Worm (Caenorhabditis elegans) whole organism, mixed stage, embryonic: Measurements from ENCODE around the gene Y42G9A.1.

Experiments used
- mab-5 ChIP-seq: fragments of 150-350 bp; optimal IDR thresholded peaks from 2 replicates; lab custom pipeline; 2014; ENCODE audit warnings: missing biosample characterization, missing genetic modification characterization
- nhr-12 ChIP-seq: fragments of 150-350 bp; optimal IDR thresholded peaks from 2 replicates; lab custom pipeline; 2014; ENCODE audit warnings: missing biosample characterization, missing genetic modification characterization
- nhr-237 ChIP-seq: fragments of 150-350 bp; optimal IDR thresholded peaks from 2 replicates; lab custom pipeline; 2014; ENCODE audit warnings: missing biosample characterization, missing genetic modification characterization
- pha-4 ChIP-seq: fragments of 150-350 bp; optimal IDR thresholded peaks from 2 replicates; lab custom pipeline; 2018; ENCODE audit warnings: missing biosample characterization, missing genetic modification reagents, missing genetic modification characterization
- snpc-4 ChIP-seq: fragments of 150-350 bp; optimal IDR thresholded peaks from 2 replicates; lab custom pipeline; 2014; ENCODE audit warnings: missing biosample characterization, missing genetic modification characterization
- sptf-1 ChIP-seq: sonication (generic microtip); optimal IDR thresholded peaks from 2 replicates; lab custom pipeline; 2017; ENCODE audit warnings: mild to moderate bottlenecking, missing genetic modification characterization, moderate library complexity, missing compliant biosample characterization
- unc-62 ChIP-seq: fragments of 150-350 bp; optimal IDR thresholded peaks from 2 replicates; lab custom pipeline; 2014; ENCODE audit warnings: missing biosample characterization, missing genetic modification reagents, missing genetic modification characterization
- ztf-11 ChIP-seq: fragments of 150-350 bp; optimal IDR thresholded peaks from 2 replicates; lab custom pipeline; 2014; ENCODE audit warnings: missing biosample characterization, missing genetic modification characterization

DNA sequence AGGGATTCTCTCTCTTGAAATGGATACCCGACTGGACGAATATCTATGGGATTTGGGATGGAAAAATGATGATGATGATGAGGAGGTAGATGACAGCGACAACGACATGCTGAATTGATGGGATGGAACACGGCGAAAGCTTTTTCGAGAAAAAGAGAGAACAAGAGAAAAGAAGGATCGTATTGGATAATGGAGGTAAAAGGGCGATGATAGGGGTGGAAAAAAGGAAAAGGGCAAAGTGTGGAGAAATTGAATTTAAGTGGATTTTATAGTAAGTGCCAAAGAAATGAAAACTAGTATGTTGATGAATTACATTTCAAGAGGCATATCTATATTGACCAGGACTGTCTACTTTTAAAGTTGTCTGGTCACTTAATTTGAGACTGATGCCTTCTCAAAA is 43.9 kb upstream of the Y42G9A.1 start:
- TF ChIP-seq sptf-1 (tag; lab: Kevin White, UChicago): no peak
- TF ChIP-seq snpc-4 (tag; lab: Kevin White, UChicago): no peak
- no peak for TF ChIP-seq unc-62 (GFP tag; lab: Kevin White, UChicago)
- TF ChIP-seq mab-5 (tag; lab: Kevin White, UChicago): no peak
- no peak for TF ChIP-seq pha-4 (tag; lab: Kevin White, UChicago)
- no peak for TF ChIP-seq ztf-11
- no peak for TF ChIP-seq nhr-12 (tag; lab: Kevin White, UChicago)
- TF ChIP-seq nhr-237 (tag; lab: Kevin White, UChicago): no peak
